Fruit fly (Drosophila melanogaster) ovary, adult (tissue): Measurements from ENCODE around the gene HP1e.

ENCODE experiments used
- CG17801 ChIP-seq: fragments of 200-800 bp; optimal IDR thresholded peaks from 2 replicates; lab custom pipeline; 2019; ENCODE audit warnings: missing biosample characterization, mild to moderate bottlenecking, missing genetic modification characterization, moderate library complexity; ENCODE audit not compliant: partially characterized antibody

The HP1e gene

DNA sequence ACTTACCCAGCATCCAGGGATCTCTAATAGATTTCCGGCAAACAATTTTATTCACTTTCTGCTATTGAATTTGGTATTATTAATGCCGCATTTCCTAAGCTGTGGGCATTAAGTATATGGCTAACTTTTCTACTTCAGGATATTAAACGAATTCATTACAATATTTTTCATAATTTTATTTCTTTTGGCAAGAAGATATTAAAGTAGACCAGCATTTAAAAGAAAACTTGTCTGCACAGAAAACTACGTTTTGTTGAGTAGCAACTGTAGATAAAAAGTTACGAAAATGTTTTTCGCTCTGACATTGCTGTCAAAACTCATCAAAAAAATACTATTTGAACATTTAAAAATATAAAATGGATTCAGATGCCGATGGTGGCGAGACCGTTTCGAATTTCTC, at the start of gene HP1e:
HP1e (plus strand) TSS at position 301 of the 400 bp plus-strand sequence.
- no peak for TF ChIP-seq CG17801 (GFP tag; lab: Kevin White, UChicago)

DNA sequence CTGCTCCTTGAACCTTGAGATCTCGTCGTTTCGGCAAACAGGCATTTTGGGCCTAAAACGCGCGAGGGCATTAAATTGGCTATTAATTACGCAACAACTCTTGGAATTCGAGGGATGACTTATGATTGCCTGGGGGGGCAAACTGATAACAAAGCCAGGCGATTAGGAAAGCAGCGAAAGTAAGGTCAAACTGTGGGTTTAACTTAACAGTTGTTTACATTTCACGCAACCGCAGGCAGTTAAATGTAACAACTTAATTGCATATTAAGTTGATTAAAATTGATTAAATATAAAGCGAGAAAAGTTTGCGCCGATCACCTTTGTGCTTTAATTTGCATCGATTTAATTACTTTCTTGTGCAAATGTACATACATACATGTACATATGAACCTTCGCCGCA, 33.9 kb upstream of the HP1e start:
- no peak for TF ChIP-seq CG17801 (GFP tag; lab: Kevin White, UChicago)

DNA sequence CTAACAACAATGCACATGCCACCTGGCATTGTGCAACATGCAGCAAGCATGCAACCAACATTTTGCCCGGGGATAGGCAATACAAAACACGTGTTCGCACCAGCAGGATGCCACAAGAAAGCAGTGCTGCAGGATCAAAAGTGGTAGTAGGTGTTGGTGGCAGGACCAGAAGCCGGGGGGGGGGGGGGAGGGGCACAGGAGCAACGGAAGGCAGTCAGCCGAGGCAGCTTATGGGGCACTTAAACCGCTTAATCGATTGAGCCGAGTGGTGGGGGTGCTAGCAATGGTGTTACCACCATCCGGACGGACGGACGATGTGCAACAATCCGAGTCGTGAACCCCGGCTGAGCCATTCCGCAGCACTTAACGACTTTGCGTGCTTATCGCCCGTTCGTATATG, 24.4 kb upstream of the HP1e start:
- no peak for TF ChIP-seq CG17801 (GFP tag; lab: Kevin White, UChicago)

dm6 chr3R:9328411-9328810, 6.8 kb downstream of the HP1e start, which contains the start of gene CG8861:
CG8861 (minus strand) TSS chr3R:9328511.
- TF ChIP-seq CG17801 (GFP tag; lab: Kevin White, UChicago): no peak

DNA sequence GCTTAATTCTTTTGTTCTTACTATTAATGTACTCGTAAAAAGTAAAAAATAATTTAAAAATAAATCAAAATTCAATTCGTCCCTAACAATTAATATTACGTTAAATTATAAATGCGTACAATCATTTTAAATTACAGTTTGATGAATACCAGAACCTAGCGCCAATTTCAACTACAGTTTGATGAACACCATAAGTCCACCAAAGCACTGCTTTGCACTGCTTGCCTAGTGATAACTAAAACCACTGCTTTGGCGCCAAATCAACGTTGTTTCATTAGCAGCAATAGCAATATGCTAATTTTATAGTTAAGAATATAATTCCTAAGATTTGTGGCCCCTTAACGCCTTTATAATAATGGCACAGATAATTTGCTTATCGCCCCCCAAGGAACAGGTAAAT, 7.2 kb downstream of the HP1e start:
- no peak for TF ChIP-seq CG17801 (GFP tag; lab: Kevin White, UChicago)

DNA sequence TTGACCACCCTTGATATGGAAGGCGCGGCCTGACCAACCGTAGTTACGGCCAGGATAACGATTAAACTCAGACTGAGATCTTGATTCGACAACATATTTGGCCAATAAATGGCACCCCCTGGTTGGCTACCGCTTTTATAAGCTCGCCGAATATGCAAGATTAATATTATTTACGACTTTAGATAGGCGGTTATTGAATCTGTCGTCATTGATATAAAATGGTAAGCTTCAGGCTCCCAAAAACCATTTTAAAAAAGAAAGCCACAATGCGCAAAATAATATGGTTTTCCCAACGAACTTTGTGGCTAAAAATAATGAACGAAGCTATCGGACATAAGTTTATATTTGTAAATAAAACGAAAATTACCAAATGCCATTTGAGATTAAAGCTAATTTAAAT, 8.7 kb downstream of the HP1e start, which contains the start of gene CG12951:
CG12951 (minus strand) TSS at position 101 of the 400 bp plus-strand sequence.
- TF ChIP-seq CG17801 (GFP tag; lab: Kevin White, UChicago): no peak

DNA sequence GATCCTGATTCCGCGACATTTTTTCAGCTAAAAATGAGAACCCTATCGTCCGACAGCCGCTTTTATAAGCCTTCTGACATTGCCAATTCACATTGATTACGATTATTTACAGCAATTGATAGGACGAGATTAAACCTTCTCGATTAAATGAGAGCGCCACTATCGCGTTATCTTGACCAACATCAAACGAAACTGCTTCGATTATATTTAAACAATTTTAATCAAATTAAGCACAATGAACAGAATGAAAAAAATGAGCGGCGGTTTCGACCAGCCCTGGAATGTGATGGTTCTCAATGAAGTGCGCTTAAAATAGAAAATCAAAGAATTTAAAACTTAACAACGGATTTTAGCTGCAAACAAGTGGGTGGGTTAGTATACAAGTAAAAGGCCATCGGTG, 10.3 kb downstream of the HP1e start, which contains the start of gene CG16749:
CG16749 (minus strand) TSS at position 25 of the 400 bp plus-strand sequence.
- no peak for TF ChIP-seq CG17801 (GFP tag; lab: Kevin White, UChicago)

DNA sequence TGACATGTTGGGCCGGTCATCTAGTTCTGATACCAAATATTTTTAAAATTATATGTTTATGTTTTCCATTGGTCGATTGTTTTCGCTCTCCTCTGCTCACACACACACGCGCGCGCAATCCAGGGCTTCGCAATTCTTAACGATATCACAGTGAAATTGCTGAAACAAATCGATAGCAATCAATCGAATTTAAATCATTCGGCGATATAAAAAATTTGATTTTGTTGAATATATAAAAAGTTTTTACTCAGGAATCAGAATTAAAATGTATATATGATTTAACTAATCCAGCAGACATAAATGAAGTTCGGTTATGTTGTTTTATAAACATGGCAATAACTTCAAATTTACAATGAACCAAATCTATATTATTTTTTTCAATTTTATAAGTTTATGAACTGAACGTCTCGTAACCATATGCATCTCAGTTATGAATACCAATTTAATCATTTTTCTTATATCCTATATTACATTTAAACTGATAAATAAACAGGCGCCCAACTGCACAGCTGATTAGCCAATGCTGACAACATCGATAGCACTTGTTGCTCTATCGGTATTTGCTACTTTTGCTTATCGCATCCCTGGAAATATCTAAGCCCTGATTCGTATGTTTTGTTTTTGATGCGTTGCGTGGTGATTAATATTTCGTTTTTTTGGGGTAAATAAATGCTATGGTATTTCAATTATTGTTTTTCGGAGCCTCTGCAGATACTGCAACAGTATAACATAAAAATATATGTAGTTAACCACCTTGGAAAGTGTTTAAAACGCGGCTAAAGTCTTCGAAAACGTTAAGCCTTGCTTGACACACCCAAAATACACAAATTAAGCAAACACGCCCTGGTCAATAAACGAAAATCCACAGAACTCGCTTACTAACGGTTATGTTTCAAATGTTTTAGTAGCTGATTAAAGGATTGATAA, 13.3 kb downstream of the HP1e start, which contains the start of the genes Aduk and pasi2:
Aduk (minus strand) TSS at position 123 of the 927 bp plus-strand sequence.
pasi2 (plus strand) TSS at position 579 of the 927 bp plus-strand sequence.
- TF ChIP-seq CG17801 (GFP tag; lab: Kevin White, UChicago): no peak

DNA sequence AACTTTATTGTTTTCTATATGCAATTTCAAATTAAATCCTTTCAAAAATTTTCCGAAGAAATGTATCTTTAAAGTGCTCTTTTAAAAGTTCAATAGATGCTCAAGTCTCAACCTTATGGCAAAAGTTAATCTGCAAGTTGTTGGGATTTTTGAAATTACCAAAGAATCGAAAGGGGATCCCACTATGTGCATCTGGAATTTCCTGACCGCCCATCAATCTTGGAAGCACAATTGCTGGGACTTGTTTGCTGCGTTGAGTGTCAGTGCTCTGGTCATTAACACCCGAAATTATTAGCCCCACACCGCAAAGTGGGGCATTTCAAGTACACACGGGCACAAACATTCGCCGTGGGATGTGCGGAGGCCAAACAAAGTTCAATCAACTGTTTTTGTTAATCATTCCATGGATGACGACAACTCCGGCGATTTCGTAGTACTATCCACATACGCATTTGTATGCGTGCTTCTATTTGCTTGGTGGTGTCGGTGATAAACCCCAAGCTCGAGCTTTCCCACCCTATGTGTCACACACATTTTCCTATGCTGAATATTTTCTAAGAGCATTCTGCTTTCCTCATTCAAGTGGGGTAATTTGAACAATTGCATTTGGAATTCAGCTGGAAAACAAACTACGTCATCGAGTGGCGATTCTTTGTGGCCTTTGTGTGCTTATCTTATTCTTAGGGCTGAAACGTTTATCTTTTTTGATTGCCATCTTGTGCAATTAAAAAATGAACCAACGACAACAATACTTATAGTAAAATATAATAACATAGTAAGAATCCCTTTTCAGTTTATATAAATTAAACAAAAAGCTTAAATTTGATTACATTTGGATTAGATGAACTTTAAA, 16.1 kb downstream of the HP1e start:
- TF ChIP-seq CG17801 (GFP tag; lab: Kevin White, UChicago): no peak

dm6 chr3R:9338771-9339170, 17.2 kb downstream of the HP1e start:
- no peak for TF ChIP-seq CG17801 (GFP tag; lab: Kevin White, UChicago)

- no peak for TF ChIP-seq CG17801 (GFP tag; lab: Kevin White, UChicago)
Measured at dm6 chr3R:9339176-9340075, 17.9 kb downstream of the HP1e start.

DNA sequence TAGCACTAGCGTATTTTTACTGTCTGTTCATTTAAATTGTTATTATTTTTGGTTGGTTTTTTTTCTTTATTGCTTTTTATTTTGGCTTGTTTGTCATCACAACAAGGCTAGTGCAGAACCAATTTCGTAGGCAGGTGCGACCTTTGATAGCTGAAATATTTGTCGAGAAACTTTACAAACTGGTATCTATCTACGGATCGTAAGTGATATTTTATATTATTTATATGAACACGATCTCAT, 18.4 kb downstream of the HP1e start, which contains the start of gene drn:
drn (plus strand) TSS at position 141 of the 240 bp plus-strand sequence.
- TF ChIP-seq CG17801 (GFP tag; lab: Kevin White, UChicago): no peak

DNA sequence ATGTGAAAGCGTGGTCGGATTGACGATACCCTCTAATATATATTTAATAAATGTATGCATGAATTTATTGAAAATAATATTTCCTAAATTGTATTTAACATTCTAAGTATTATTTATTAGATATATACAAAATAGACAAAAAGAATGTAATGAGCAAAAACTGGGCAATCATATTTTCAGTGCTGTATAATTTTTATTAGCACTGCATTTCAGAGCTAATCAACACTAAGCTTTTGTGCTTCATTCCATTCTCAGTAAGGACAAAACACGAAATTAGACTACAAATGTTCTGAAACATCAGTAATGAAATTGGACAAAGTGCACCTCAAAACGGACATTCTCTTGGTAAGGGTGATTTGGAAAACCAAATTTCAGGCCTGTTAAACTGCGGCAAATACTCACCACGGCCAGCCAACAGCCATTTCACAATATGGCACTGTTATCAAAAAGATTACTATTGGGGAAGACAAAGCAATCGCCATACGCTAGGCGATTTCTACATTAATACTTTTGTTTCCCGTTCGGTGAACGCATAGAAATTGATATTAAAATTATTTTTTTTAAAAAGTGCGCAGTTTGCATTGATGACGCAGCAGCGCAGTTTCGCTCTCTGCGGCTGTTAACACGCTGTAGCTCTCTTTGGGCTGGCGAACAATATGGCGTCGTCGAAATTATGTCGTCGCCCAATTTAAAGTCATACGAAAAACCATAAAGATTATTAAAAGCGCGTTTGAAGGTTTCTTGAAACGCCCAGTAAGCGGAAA, 19.0 kb downstream of the HP1e start:
- peak; percentile 89 for TF ChIP-seq CG17801 (GFP tag; lab: Kevin White, UChicago)
